Fruit fly (Drosophila melanogaster) whole organism, prepupa: ENCODE data around the gene CG14624.

Experiments used
- CG11902 ChIP-seq: fragments of 200-800 bp; sonication (Bioruptor generic); optimal IDR thresholded peaks from 3 replicates; lab custom pipeline; 2016; ENCODE audit warnings: missing biosample characterization, missing genetic modification characterization
- CG15336 ChIP-seq: fragments of 200-800 bp; sonication (Bioruptor generic); IDR thresholded peaks from 2 replicates; pipeline ENCODE4 v1.3.6; 2022; ENCODE audit warnings: missing biosample characterization, missing genetic modification characterization
- CG4318 ChIP-seq: fragments of 200-800 bp; sonication (Bioruptor generic); optimal IDR thresholded peaks from 3 replicates; lab custom pipeline; 2017; ENCODE audit warnings: missing biosample characterization, mild to moderate bottlenecking, missing genetic modification characterization
- CG7368 ChIP-seq: fragments of 200-800 bp; sonication (Bioruptor generic); optimal IDR thresholded peaks from 3 replicates; lab custom pipeline; 2016; ENCODE audit warnings: missing biosample characterization, missing genetic modification characterization
- Ets21C ChIP-seq: fragments of 200-800 bp; sonication (Bioruptor generic); optimal IDR thresholded peaks from 3 replicates; lab custom pipeline; 2016; ENCODE audit warnings: missing biosample characterization, missing genetic modification characterization
- Hr39 ChIP-seq: fragments of 200-800 bp; sonication (Bioruptor generic); optimal IDR thresholded peaks from 2 replicates; lab custom pipeline; 2016; ENCODE audit warnings: missing biosample characterization, missing genetic modification characterization
- OdsH ChIP-seq: fragments of 200-800 bp; sonication (Bioruptor generic); optimal IDR thresholded peaks from 3 replicates; lab custom pipeline; 2016; ENCODE audit warnings: missing biosample characterization, missing genetic modification characterization
- Smox ChIP-seq: fragments of 200-800 bp; sonication (Bioruptor generic); optimal IDR thresholded peaks from 3 replicates; lab custom pipeline; 2016; ENCODE audit warnings: missing biosample characterization, missing genetic modification characterization
- Sox15 ChIP-seq: fragments of 200-800 bp; sonication (Bioruptor generic); optimal IDR thresholded peaks from 3 replicates; lab custom pipeline; 2016; ENCODE audit warnings: missing biosample characterization, missing genetic modification characterization

DNA sequence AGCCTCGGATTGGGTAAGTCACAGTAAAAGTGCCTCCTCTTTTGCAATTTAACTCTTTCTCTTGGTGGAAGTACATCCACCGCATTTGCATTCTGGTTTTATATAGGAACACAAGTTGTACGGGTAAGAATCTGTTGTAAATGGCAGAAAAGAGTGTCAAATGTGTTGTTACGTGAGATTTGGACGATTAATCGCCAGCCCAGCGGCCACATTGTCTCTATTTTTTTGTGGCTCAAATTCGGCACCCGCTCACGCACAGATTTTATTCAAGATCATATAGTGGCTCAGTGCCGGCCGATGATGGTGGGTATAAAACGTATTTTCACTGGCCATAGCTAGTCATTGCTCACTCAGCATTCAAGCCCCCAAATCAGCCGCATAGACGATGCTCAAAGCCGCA is 3.1 kb upstream of the CG14624 start, which contains the start of gene CG11381:
- TF ChIP-seq OdsH (GFP tag; lab: Kevin White, UChicago) (no peak), Smox (GFP tag; lab: Kevin White, UChicago) (no peak), Sox15 (GFP tag; lab: Kevin White, UChicago) (no peak), Hr39 (GFP tag; lab: Kevin White, UChicago) (no peak), CG4318 (GFP tag; lab: Kevin White, UChicago) (no peak), CG15336 (GFP tag; lab: Robert Waterston, UW) (no peak), Ets21C (GFP tag; lab: Kevin White, UChicago) (no peak), CG11902 (GFP tag; lab: Kevin White, UChicago) (no peak), CG7368 (GFP tag; lab: Kevin White, UChicago) (no peak)
